Worm (Caenorhabditis elegans): ENCODE measurements around the gene srsx-35.
"Not testable (repeated sequence)": the region's sequence is repeated elsewhere in the genome, so short reads cannot be mapped to it uniquely, and the experiment has no call there.

Gene srsx-35

DNA sequence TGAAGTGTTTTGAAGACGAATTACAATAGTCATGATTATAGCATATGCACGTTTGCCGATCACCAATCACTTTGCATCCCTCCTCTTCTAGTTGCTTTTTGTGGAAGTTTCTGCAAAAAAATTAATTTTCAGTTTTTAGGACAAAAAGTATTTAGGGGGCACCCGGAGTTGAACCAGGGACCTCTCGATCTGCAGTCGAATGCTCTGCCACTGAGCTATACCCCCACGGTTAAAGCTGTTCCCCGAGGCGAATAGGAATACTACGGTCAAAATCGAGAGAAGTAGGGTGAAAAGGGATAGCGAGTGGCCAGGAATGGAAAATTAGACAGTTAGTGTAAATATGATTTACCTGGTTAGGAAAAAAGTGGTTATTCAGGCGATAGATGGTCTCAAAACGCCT is 12.7 kb downstream of the srsx-35 start (continued):
- TF ChIP-seq xbp-1 (tag; optimal IDR thresholded peaks at IDR 0.05), result peak; percentile 15
- TF ChIP-seq nhr-90 (tag; optimal IDR thresholded peaks at IDR 0.05; ENCODE audit: poor library complexity), result peak; percentile 64
- no peak for TF ChIP-seq mef-2 (tag; optimal IDR thresholded peaks at IDR 0.05)
- TF ChIP-seq lin-13 (GFP tag; optimal IDR thresholded peaks at IDR 0.05), result no peak
- TF ChIP-seq mab-9 (GFP tag; IDR thresholded peaks at IDR 0.05), result no peak
- TF ChIP-seq nhr-77 (tag; optimal IDR thresholded peaks at IDR 0.05), result no peak
- no peak for TF ChIP-seq zag-1 (tag; optimal IDR thresholded peaks at IDR 0.05)
- peak; percentile 6 for TF ChIP-seq hpl-2 (GFP tag; optimal IDR thresholded peaks at IDR 0.05)
- TF ChIP-seq nhr-85 (tag), result no peak
- TF ChIP-seq vab-15 (tag; optimal IDR thresholded peaks at IDR 0.05), result no peak
- peak; percentile 19 for TF ChIP-seq elt-2 (tag; optimal IDR thresholded peaks at IDR 0.05)
- no peak for TF ChIP-seq ets-5 (GFP tag; IDR thresholded peaks at IDR 0.05)
- TF ChIP-seq mep-1 (tag; optimal IDR thresholded peaks at IDR 0.05), result peak; percentile 40
- peak; percentile 2 to 18 for TF ChIP-seq efl-1 (optimal IDR thresholded peaks at IDR 0.05)
- TF ChIP-seq efl-1 (GFP tag; optimal IDR thresholded peaks at IDR 0.05 in 1 of 2), result peak in 1 of 2 experiments; percentile 91
- TF ChIP-seq pqm-1 (tag; optimal IDR thresholded peaks at IDR 0.05), result no peak
- peak; percentile 3 for TF ChIP-seq rnt-1 (tag; optimal IDR thresholded peaks at IDR 0.05)
- TF ChIP-seq lsy-2 (tag; optimal IDR thresholded peaks at IDR 0.05), result peak; percentile 4 to 53
- peak; percentile 67 for TF ChIP-seq nhr-47 (tag; optimal IDR thresholded peaks at IDR 0.05)
- TF ChIP-seq elt-3 (tag; optimal IDR thresholded peaks at IDR 0.05), result peak in 2 of 6 experiments; percentile 6 to 21
- peak; percentile 15 for TF ChIP-seq snpc-4 (tag; optimal IDR thresholded peaks at IDR 0.05)
- no peak for TF ChIP-seq irx-1 (tag; optimal IDR thresholded peaks at IDR 0.05)
- no peak for TF ChIP-seq unc-130 (tag; optimal IDR thresholded peaks at IDR 0.05)
- peak; percentile 30; the same call in 1 of the 2 replicates for TF ChIP-seq nhr-19 (GFP tag; conservative IDR thresholded peaks at IDR 0.05)
- peak; percentile 45 for TF ChIP-seq nhr-20 (tag; optimal IDR thresholded peaks at IDR 0.05)
- TF ChIP-seq grh-1 (GFP tag; IDR thresholded peaks at IDR 0.05), result no peak
- TF ChIP-seq lin-35 (GFP tag; optimal IDR thresholded peaks at IDR 0.05), result peak; percentile 12 to 47

DNA sequence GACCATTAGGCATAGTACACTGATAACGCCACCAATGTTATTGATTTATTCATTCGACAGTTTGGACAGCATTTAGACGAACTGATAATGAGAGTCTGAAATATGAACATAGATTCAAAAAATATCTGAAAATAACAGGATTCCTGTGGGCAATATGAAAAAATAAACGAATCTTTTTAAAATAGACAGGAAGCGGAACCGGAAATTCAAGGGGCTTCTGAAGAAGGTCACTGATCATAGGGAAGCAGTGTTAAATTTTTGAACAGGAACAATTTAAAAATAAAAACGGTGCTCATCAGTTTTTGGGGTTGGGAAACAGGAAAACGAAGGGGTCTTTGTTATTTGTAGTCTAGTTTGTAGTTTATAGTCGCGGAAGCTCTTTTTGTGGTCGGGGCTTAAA is 17.0 kb downstream of the srsx-35 start, which contains the start of gene F53F8.7:
Gene F53F8.7 (minus strand): TSS at position 101 of the 400 bp plus-strand sequence.
- TF ChIP-seq lin-13 (GFP tag; optimal IDR thresholded peaks at IDR 0.05), result no peak
- no peak for TF ChIP-seq hpl-2 (GFP tag; optimal IDR thresholded peaks at IDR 0.05)
- no peak for TF ChIP-seq isw-1 (GFP tag; IDR thresholded peaks at IDR 0.05)
- no peak for TF ChIP-seq ceh-88 (GFP tag; IDR thresholded peaks at IDR 0.05)
- no peak for TF ChIP-seq jun-1 (tag; optimal IDR thresholded peaks at IDR 0.05)
- TF ChIP-seq mef-2 (tag; optimal IDR thresholded peaks at IDR 0.05), result no peak
- TF ChIP-seq nhr-71 (tag; optimal IDR thresholded peaks at IDR 0.05), result no peak
- no peak for TF ChIP-seq nhr-47 (tag; optimal IDR thresholded peaks at IDR 0.05)
- no peak for TF ChIP-seq C04F5.9 (tag; optimal IDR thresholded peaks at IDR 0.05)
- TF ChIP-seq C34B4.2 (tag; optimal IDR thresholded peaks at IDR 0.05), result no peak

DNA sequence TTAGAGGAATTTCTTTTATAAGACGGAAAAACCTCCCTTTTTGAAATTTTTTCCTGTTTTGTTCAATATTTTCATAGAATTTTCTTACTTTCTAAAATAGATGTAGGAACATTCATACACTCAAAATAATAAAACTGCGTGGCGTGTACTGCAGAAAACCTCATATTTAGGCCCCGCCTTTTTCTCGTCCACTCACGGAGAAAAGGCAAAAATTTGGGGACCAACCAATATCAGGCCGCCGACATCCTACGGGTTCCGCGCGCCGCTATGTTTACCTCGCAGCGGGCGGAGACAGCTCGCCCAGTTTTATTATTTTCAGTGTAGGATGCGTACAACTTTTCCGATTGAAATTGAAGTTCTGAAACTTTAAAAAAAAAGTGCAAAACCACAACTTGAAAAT is 17.6 kb downstream of the srsx-35 start:
- TF ChIP-seq lin-14 (GFP tag; optimal IDR thresholded peaks at IDR 0.05) (peak; percentile 2), nhr-71 (tag; optimal IDR thresholded peaks at IDR 0.05) (peak; percentile 34), efl-1 (GFP tag; optimal IDR thresholded peaks at IDR 0.05 in 1 of 2) (peak in 1 of 2 experiments; percentile 78), nhr-47 (tag; optimal IDR thresholded peaks at IDR 0.05) (peak; percentile 37), nhr-19 (GFP tag; conservative IDR thresholded peaks at IDR 0.05) (peak; percentile 37), snpc-4 (tag; optimal IDR thresholded peaks at IDR 0.05) (peak; percentile 91)
- not testable (repeated sequence) for TF ChIP-seq efl-1 (optimal IDR thresholded peaks at IDR 0.05)

DNA sequence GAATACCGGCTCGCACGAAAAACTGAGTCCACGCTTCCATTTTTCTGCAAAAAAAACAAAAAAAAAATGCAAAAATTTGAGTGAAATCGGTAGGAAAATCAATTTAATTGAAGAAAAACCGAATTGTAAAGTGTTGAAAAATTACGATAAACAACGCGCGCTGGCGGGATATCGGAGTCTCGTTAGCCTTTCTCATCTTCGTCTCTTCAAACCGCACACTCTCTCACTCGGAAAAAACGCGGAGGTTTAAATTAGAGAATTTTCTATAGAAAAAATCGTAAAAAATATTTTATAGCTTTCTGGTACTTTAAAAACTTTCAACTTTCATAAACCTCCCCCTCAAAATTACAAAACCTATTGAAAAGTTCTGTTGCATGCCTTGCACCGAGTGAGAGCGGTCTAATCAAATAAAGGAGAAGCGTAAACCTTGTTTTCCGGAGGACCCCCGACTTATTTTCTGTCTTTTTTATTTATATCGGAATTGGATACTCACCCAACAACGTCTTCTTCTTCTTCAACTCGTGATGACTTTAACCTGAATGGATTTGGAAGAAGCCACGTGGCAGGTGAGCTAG is 22.9 kb downstream of the srsx-35 start, which contains the start of the genes F53F8.5 and F53F8.6:
Gene F53F8.5 (minus strand): TSS at position 52 of the 575 bp plus-strand sequence.
Gene F53F8.6 (plus strand): TSS at position 230 of the 575 bp plus-strand sequence.
- TF ChIP-seq nhr-11 (tag; optimal IDR thresholded peaks at IDR 0.05), result peak; percentile 21
- peak in 1 of 2 experiments; percentile 50 for TF ChIP-seq mdl-1 (tag; optimal IDR thresholded peaks at IDR 0.05)
- TF ChIP-seq ztf-11 (tag; optimal IDR thresholded peaks at IDR 0.05), result no peak
- peak; percentile 44 for TF ChIP-seq unc-130 (tag; optimal IDR thresholded peaks at IDR 0.05)
- peak; percentile 55; the same call in 1 of the 2 replicates for TF ChIP-seq grh-1 (GFP tag; IDR thresholded peaks at IDR 0.05)
- no peak for TF ChIP-seq C34B4.2 (tag; optimal IDR thresholded peaks at IDR 0.05)
- no peak for TF ChIP-seq vab-15 (tag; optimal IDR thresholded peaks at IDR 0.05)
- TF ChIP-seq nhr-47 (tag; optimal IDR thresholded peaks at IDR 0.05), result peak; percentile 82
- peak; percentile 77 to 80 for TF ChIP-seq lsy-2 (tag; optimal IDR thresholded peaks at IDR 0.05)
- TF ChIP-seq ztf-4 (tag; optimal IDR thresholded peaks at IDR 0.05), result no peak
- TF ChIP-seq egl-27 (tag; optimal IDR thresholded peaks at IDR 0.05), result no peak
- TF ChIP-seq nhr-71 (tag; optimal IDR thresholded peaks at IDR 0.05), result peak; percentile 82
- TF ChIP-seq ceh-88 (GFP tag; IDR thresholded peaks at IDR 0.05), result no peak
- TF ChIP-seq ceh-63 (GFP tag; optimal IDR thresholded peaks at IDR 0.05), result no peak
- TF ChIP-seq nhr-76 (tag; optimal IDR thresholded peaks at IDR 0.05), result no peak
- no peak for TF ChIP-seq unc-30 (tag; optimal IDR thresholded peaks at IDR 0.05)
- no peak for TF ChIP-seq aly-2 (tag; optimal IDR thresholded peaks at IDR 0.05)
- TF ChIP-seq fkh-4 (tag; optimal IDR thresholded peaks at IDR 0.05; ENCODE audit: borderline replicate concordance), result no peak
- TF ChIP-seq sup-37 (GFP tag; optimal IDR thresholded peaks at IDR 0.05), result no peak
- no peak for TF ChIP-seq ceh-8 (GFP tag; optimal IDR thresholded peaks at IDR 0.05)

Measured in whole organism, L1 larva.